Fruit fly (Drosophila melanogaster) whole organism, embryonic: ENCODE results near the gene Coq7.

ENCODE experiments used
- ATbp ChIP-seq: fragments of 200-800 bp; sonication (Bioruptor generic); optimal IDR thresholded peaks from 2 replicates; lab custom pipeline; 2017; ENCODE audit warnings: missing biosample characterization, mild to moderate bottlenecking, missing genetic modification characterization, missing genetic modification reagents
- Abd-B ChIP-seq: fragments of 200-800 bp; sonication (Bioruptor generic); optimal IDR thresholded peaks from 2 replicates; lab custom pipeline; 2018; ENCODE audit warnings: missing biosample characterization, mild to moderate bottlenecking, missing genetic modification characterization, moderate library complexity
- Atf-2 ChIP-seq: fragments of 200-800 bp; sonication (Bioruptor generic); optimal IDR thresholded peaks from 2 replicates; lab custom pipeline; 2016; ENCODE audit warnings: missing biosample characterization, missing genetic modification characterization
- CG11398 ChIP-seq: fragments of 200-800 bp; sonication (Bioruptor generic); optimal IDR thresholded peaks from 2 replicates; lab custom pipeline; 2016; ENCODE audit warnings: missing biosample characterization, missing genetic modification characterization
- CG12942 ChIP-seq: fragments of 200-800 bp; sonication (Bioruptor generic); optimal IDR thresholded peaks from 3 replicates; lab custom pipeline; 2016; ENCODE audit warnings: missing biosample characterization, missing genetic modification characterization
- CG13624 ChIP-seq: fragments of 200-800 bp; sonication (Bioruptor generic); optimal IDR thresholded peaks from 2 replicates; lab custom pipeline; 2016; ENCODE audit warnings: missing biosample characterization, missing genetic modification characterization
- CG13894 ChIP-seq: fragments of 200-800 bp; sonication (Bioruptor generic); optimal IDR thresholded peaks from 3 replicates; lab custom pipeline; 2018; ENCODE audit warnings: missing biosample characterization, mild to moderate bottlenecking, missing genetic modification characterization, moderate library complexity
- CG16779 ChIP-seq: fragments of 200-800 bp; sonication (Bioruptor generic); IDR thresholded peaks from 2 replicates; pipeline ENCODE4 v1.3.6; 2022; ENCODE audit warnings: missing biosample characterization, missing genetic modification characterization
- CG18011 ChIP-seq: fragments of 200-800 bp; sonication (Bioruptor generic); optimal IDR thresholded peaks from 2 replicates; lab custom pipeline; 2017; ENCODE audit warnings: missing biosample characterization, missing genetic modification characterization, mild to moderate bottlenecking, moderate library complexity, missing genotype
- CG2202 ChIP-seq: fragments of 200-800 bp; sonication (Bioruptor generic); optimal IDR thresholded peaks from 2 replicates; lab custom pipeline; 2018; ENCODE audit warnings: missing biosample characterization, mild to moderate bottlenecking, missing genetic modification characterization
- CG32767 ChIP-seq: fragments of 200-800 bp; sonication (Bioruptor generic); IDR thresholded peaks from 2 replicates; pipeline ENCODE4 v1.3.6; 2022; ENCODE audit warnings: missing biosample characterization, missing genetic modification characterization
- CG5180 ChIP-seq: fragments of 200-800 bp; sonication (Bioruptor generic); optimal IDR thresholded peaks from 3 replicates; lab custom pipeline; 2017; ENCODE audit warnings: missing biosample characterization, missing genetic modification characterization, mild to moderate bottlenecking, moderate library complexity, missing genetic modification reagents
- CG8388 ChIP-seq: fragments of 200-800 bp; sonication (Bioruptor generic); optimal IDR thresholded peaks from 2 replicates; lab custom pipeline; 2019; ENCODE audit warnings: missing biosample characterization, mild to moderate bottlenecking, missing genetic modification characterization, moderate library complexity
- CG9437 ChIP-seq: fragments of 200-800 bp; sonication (Bioruptor generic); optimal IDR thresholded peaks from 2 replicates; lab custom pipeline; 2018; ENCODE audit warnings: missing biosample characterization, mild to moderate bottlenecking, missing genetic modification characterization
- CG9876 ChIP-seq: fragments of 200-800 bp; sonication (Bioruptor generic); optimal IDR thresholded peaks from 2 replicates; lab custom pipeline; 2016; ENCODE audit warnings: missing biosample characterization, missing genetic modification characterization
- Chrac-16 ChIP-seq: fragments of 200-800 bp; sonication (Bioruptor generic); optimal IDR thresholded peaks from 3 replicates; lab custom pipeline; 2016; ENCODE audit warnings: missing biosample characterization, missing genetic modification characterization
- CrebB ChIP-seq: fragments of 200-800 bp; sonication (Bioruptor generic); optimal IDR thresholded peaks from 3 replicates; lab custom pipeline; 2018; ENCODE audit warnings: missing biosample characterization, mild to moderate bottlenecking, missing genetic modification characterization
- Dek ChIP-seq: fragments of 200-800 bp; sonication (Bioruptor generic); optimal IDR thresholded peaks from 3 replicates; lab custom pipeline; 2019; ENCODE audit warnings: missing biosample characterization, mild to moderate bottlenecking, missing genetic modification characterization, moderate library complexity
- ERR ChIP-seq: fragments of 200-800 bp; sonication (Bioruptor generic); optimal IDR thresholded peaks from 2 replicates; lab custom pipeline; 2016; ENCODE audit warnings: missing biosample characterization, missing genetic modification characterization
- Eip74EF ChIP-seq, 2 experiments: fragments of 200-800 bp in 1 of 2; fragments of >200 bp in 1 of 2; sonication (Bioruptor generic) in 1 of 2; optimal IDR thresholded peaks; 2 replicates each; lab custom pipeline; 2017 to 2019; ENCODE audit warnings: missing biosample characterization in 2 of 2, missing genetic modification characterization in 2 of 2, mild to moderate bottlenecking in 1 of 2, moderate library complexity in 1 of 2
- Elba2 ChIP-seq: fragments of 200-800 bp; sonication (Bioruptor generic); optimal IDR thresholded peaks from 3 replicates; lab custom pipeline; 2016; ENCODE audit warnings: missing biosample characterization, missing genetic modification characterization
- HLH54F ChIP-seq: fragments of 200-800 bp; sonication (Bioruptor generic); optimal IDR thresholded peaks from 3 replicates; lab custom pipeline; 2016; ENCODE audit warnings: missing biosample characterization, missing genetic modification characterization
- Hmr ChIP-seq: fragments of 200-800 bp; sonication (Bioruptor generic); optimal IDR thresholded peaks from 3 replicates; lab custom pipeline; 2017; ENCODE audit warnings: mild to moderate bottlenecking, missing biosample characterization, missing genetic modification reagents, missing genetic modification characterization
- Pdp1 ChIP-seq, 2 experiments: fragments of 200-800 bp; sonication (Bioruptor generic); optimal IDR thresholded peaks; 3 replicates each; lab custom pipeline; 2016; ENCODE audit warnings: missing biosample characterization in 2 of 2, missing genetic modification characterization in 2 of 2, mild to moderate bottlenecking in 1 of 2, moderate library complexity in 1 of 2
- Ssrp ChIP-seq: fragments of 200-800 bp; sonication (Bioruptor generic); optimal IDR thresholded peaks from 2 replicates; lab custom pipeline; 2018; ENCODE audit warnings: missing biosample characterization, mild to moderate bottlenecking, missing genetic modification characterization, moderate library complexity
- Trl ChIP-seq, 3 experiments: fragments of >200 bp in 2 of 3; fragments of 200-800 bp in 1 of 3; sonication (Bioruptor generic) in 1 of 3; optimal IDR thresholded peaks; 2 replicates in 1 of 3; 3 replicates in 2 of 3; lab custom pipeline; 2016 to 2017; ENCODE audit warnings: missing biosample characterization in 1 of 3, missing genetic modification characterization in 1 of 3
- Vsx1 ChIP-seq: fragments of 200-800 bp; sonication (Bioruptor generic); optimal IDR thresholded peaks from 2 replicates; lab custom pipeline; 2017; ENCODE audit warnings: missing biosample characterization, mild to moderate bottlenecking, missing genetic modification characterization, missing genetic modification reagents
- ac ChIP-seq: fragments of 200-800 bp; sonication (Bioruptor generic); optimal IDR thresholded peaks from 3 replicates; lab custom pipeline; 2017; ENCODE audit warnings: missing biosample characterization, mild to moderate bottlenecking, missing genetic modification characterization
- amos ChIP-seq: fragments of 200-800 bp; sonication (Bioruptor generic); IDR thresholded peaks from 2 replicates; pipeline ENCODE4 v1.3.6; 2022; ENCODE audit warnings: missing biosample characterization, missing genetic modification characterization; ENCODE audit not compliant: partially characterized antibody
- caup ChIP-seq: fragments of 200-800 bp; sonication (Bioruptor generic); optimal IDR thresholded peaks from 3 replicates; lab custom pipeline; 2017; ENCODE audit warnings: missing biosample characterization, mild to moderate bottlenecking, missing genetic modification characterization, moderate library complexity; ENCODE audit not compliant: severe bottlenecking
- cg ChIP-seq: fragments of 200-800 bp; sonication (Bioruptor generic); optimal IDR thresholded peaks from 3 replicates; lab custom pipeline; 2019; ENCODE audit warnings: missing biosample characterization, mild to moderate bottlenecking, missing genetic modification characterization, moderate library complexity
- corto ChIP-seq: fragments of 200-800 bp; sonication (Bioruptor generic); optimal IDR thresholded peaks from 2 replicates; lab custom pipeline; 2016; ENCODE audit warnings: missing biosample characterization, mild to moderate bottlenecking, missing genetic modification characterization, moderate library complexity
- dati ChIP-seq: fragments of 200-800 bp; sonication (Bioruptor generic); IDR thresholded peaks from 2 replicates; pipeline ENCODE4 v1.3.6; 2022; ENCODE audit warnings: missing biosample characterization, missing genetic modification characterization
- disco-r ChIP-seq: fragments of 200-800 bp; sonication (Bioruptor generic); optimal IDR thresholded peaks from 2 replicates; lab custom pipeline; 2016; ENCODE audit warnings: missing biosample characterization, missing genetic modification characterization
- dm ChIP-seq: fragments of 200-800 bp; sonication (Bioruptor generic); optimal IDR thresholded peaks from 3 replicates; lab custom pipeline; 2016; ENCODE audit warnings: missing biosample characterization, missing genetic modification characterization
- fu2 ChIP-seq: fragments of 200-800 bp; sonication (Bioruptor generic); optimal IDR thresholded peaks from 2 replicates; lab custom pipeline; 2016; ENCODE audit warnings: missing biosample characterization, missing genetic modification characterization
- grau ChIP-seq: fragments of 200-800 bp; optimal IDR thresholded peaks from 3 replicates; lab custom pipeline; 2019; ENCODE audit warnings: missing biosample characterization, mild to moderate bottlenecking, missing genetic modification characterization, moderate library complexity
- gt ChIP-seq: fragments of 200-800 bp; sonication (Bioruptor generic); IDR thresholded peaks from 2 replicates; pipeline ENCODE4 v1.3.6; 2022; ENCODE audit warnings: missing biosample characterization, missing genetic modification characterization
- hkb ChIP-seq, 2 experiments: fragments of 200-800 bp in 1 of 2; fragments of >200 bp in 1 of 2; sonication (Bioruptor generic) in 1 of 2; IDR thresholded peaks in 1 of 2; optimal IDR thresholded peaks in 1 of 2; 2 replicates each; pipeline versions ENCODE4 v1.3.6 to Lab custom; 2017 to 2022; ENCODE audit warnings: missing biosample characterization in 1 of 2, missing genetic modification characterization in 1 of 2
- jumu ChIP-seq: fragments of 200-800 bp; sonication (Bioruptor generic); optimal IDR thresholded peaks from 3 replicates; lab custom pipeline; 2016; ENCODE audit warnings: missing biosample characterization, missing genetic modification characterization
- lbe ChIP-seq: fragments of 200-800 bp; sonication (Bioruptor generic); optimal IDR thresholded peaks from 2 replicates; lab custom pipeline; 2016; ENCODE audit warnings: missing biosample characterization, mild to moderate bottlenecking, missing genetic modification characterization
- pnt ChIP-seq: fragments of 200-800 bp; sonication (Bioruptor generic); optimal IDR thresholded peaks from 3 replicates; lab custom pipeline; 2016; ENCODE audit warnings: missing biosample characterization, missing genetic modification characterization
- prd ChIP-seq, 3 experiments: fragments of >200 bp in 2 of 3; fragments of 200-800 bp in 1 of 3; sonication (Bioruptor generic) in 1 of 3; optimal IDR thresholded peaks in 2 of 3; IDR thresholded peaks in 1 of 3; 2 replicates in 2 of 3; 3 replicates in 1 of 3; pipeline versions ENCODE4 v1.3.6 to Lab custom; 2017 to 2022; ENCODE audit warnings: missing biosample characterization in 1 of 3, missing genetic modification characterization in 1 of 3
- salm ChIP-seq: fragments of 200-800 bp; sonication (Bioruptor generic); optimal IDR thresholded peaks from 2 replicates; lab custom pipeline; 2018; ENCODE audit warnings: missing biosample characterization, mild to moderate bottlenecking, missing genetic modification characterization
- sisA ChIP-seq: fragments of 200-800 bp; sonication (Bioruptor generic); IDR thresholded peaks from 2 replicates; pipeline ENCODE4 v1.3.6; 2022; ENCODE audit warnings: missing biosample characterization, missing genetic modification characterization
- slp2 ChIP-seq: fragments of 200-800 bp; sonication (Bioruptor generic); optimal IDR thresholded peaks from 2 replicates; lab custom pipeline; 2016; ENCODE audit warnings: missing biosample characterization, missing genetic modification characterization
- sna ChIP-seq: fragments of 200-800 bp; sonication (Bioruptor generic); IDR thresholded peaks from 2 replicates; pipeline ENCODE4 v1.3.6; 2022; ENCODE audit warnings: missing biosample characterization, missing genetic modification characterization; ENCODE audit not compliant: partially characterized antibody
- ttk ChIP-seq: fragments of 200-800 bp; sonication (Bioruptor generic); IDR thresholded peaks from 2 replicates; pipeline ENCODE4 v2.1.2; 2022; ENCODE audit warnings: missing biosample characterization, missing genetic modification characterization

Coq7 gene

DNA sequence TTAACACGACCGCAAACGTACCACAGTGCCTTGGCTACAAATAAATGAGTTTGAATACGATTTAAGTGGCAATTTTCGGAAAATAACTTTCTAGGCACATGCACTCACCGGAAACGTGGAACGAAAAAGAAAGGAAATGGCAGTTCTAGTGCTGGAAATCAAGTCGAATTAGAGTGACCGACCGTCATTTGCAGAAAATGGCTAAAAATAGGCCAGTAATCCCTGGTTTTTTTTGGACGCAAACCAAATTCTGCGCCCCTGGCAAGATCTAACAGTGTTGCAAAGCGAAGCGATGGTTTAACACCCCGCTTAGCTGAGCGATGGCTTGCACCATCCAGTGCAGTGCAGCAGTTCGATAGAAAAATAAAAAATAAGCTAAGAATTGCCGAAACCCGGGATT lies 26.9 kb upstream of the Coq7 start, which contains the start of gene RpL17 (continued):
- TF ChIP-seq CG16779 (GFP tag; lab: Robert Waterston, UW): peak; percentile 84
- peak; percentile 39 for TF ChIP-seq Abd-B (GFP tag; lab: Kevin White, UChicago)
- no peak for TF ChIP-seq prd (optimal IDR thresholded peaks at IDR 0.05; lab: Kevin White, UChicago)
- peak; percentile 65 for TF ChIP-seq prd (GFP tag; IDR thresholded peaks at IDR 0.05; lab: Robert Waterston, UW)
- peak; percentile 57 for TF ChIP-seq Chrac-16 (GFP tag; lab: Kevin White, UChicago)
- peak; percentile 71 for TF ChIP-seq salm (tag; lab: Kevin White, UChicago)
- TF ChIP-seq CG9876: peak; percentile 95
- peak; percentile 77 for TF ChIP-seq CG2202 (tag; lab: Kevin White, UChicago)
- TF ChIP-seq jumu (GFP tag; lab: Kevin White, UChicago): peak; percentile 72
- peak; percentile 55 for TF ChIP-seq CG32767 (GFP tag; lab: Robert Waterston, UW)
- peak; percentile 61 for TF ChIP-seq CG5180 (GFP tag; lab: Kevin White, UChicago)
- TF ChIP-seq ac: peak; percentile 81
- peak; percentile 76 for TF ChIP-seq Dek (tag; lab: Kevin White, UChicago)
- TF ChIP-seq CG18011 (GFP tag; lab: Kevin White, UChicago): peak; percentile 80
- peak; percentile 42; the same call in 1 of the 2 replicates for TF ChIP-seq gt
- peak in 1 of 2 experiments; percentile 79 for TF ChIP-seq Eip74EF (GFP tag; optimal IDR thresholded peaks at IDR 0.05; lab: Kevin White, UChicago)
- TF ChIP-seq amos (GFP tag; lab: Robert Waterston, UW): peak; percentile 54; the same call in 1 of the 2 replicates
- TF ChIP-seq CG13624 (GFP tag; lab: Kevin White, UChicago): peak; percentile 93
- peak; percentile 85 for TF ChIP-seq fu2 (GFP tag; lab: Kevin White, UChicago)
- no peak for TF ChIP-seq sna
- TF ChIP-seq CG13894 (tag; lab: Kevin White, UChicago): peak; percentile 69
- peak; percentile 75 for TF ChIP-seq ERR (GFP tag; lab: Kevin White, UChicago)
- TF ChIP-seq Trl (optimal IDR thresholded peaks at IDR 0.05; lab: Kevin White, UChicago): no peak
- peak; percentile 91 for TF ChIP-seq Trl (GFP tag; optimal IDR thresholded peaks at IDR 0.05; lab: Kevin White, UChicago)
- TF ChIP-seq Elba2: no peak
- peak; percentile 95 for TF ChIP-seq caup
- TF ChIP-seq CG12942 (GFP tag; lab: Kevin White, UChicago): peak; percentile 80
- peak; percentile 63 for TF ChIP-seq pnt (GFP tag; lab: Kevin White, UChicago)
- peak; percentile 65 for TF ChIP-seq Atf-2 (GFP tag; lab: Kevin White, UChicago)
- peak; percentile 84 for TF ChIP-seq Vsx1 (GFP tag; lab: Kevin White, UChicago)
- peak; percentile 71 for TF ChIP-seq CG9437 (GFP tag; lab: Kevin White, UChicago)
- TF ChIP-seq hkb (optimal IDR thresholded peaks at IDR 0.05; lab: Kevin White, UChicago): peak; percentile 79
- peak; percentile 85 for TF ChIP-seq hkb (GFP tag; IDR thresholded peaks at IDR 0.05; lab: Robert Waterston, UW)
- peak; percentile 73 for TF ChIP-seq sisA (GFP tag; lab: Robert Waterston, UW)
- TF ChIP-seq Hmr: peak; percentile 96
- TF ChIP-seq disco-r (GFP tag; lab: Kevin White, UChicago): peak; percentile 80
- TF ChIP-seq Pdp1 (GFP tag; optimal IDR thresholded peaks at IDR 0.05; lab: Kevin White, UChicago): peak; percentile 67 to 79
- TF ChIP-seq cg: no peak
- peak; percentile 84 for TF ChIP-seq ATbp (GFP tag; lab: Kevin White, UChicago)
- TF ChIP-seq CG8388 (GFP tag; lab: Kevin White, UChicago): peak; percentile 70
- peak; percentile 79 for TF ChIP-seq dati
- TF ChIP-seq Ssrp (tag; lab: Kevin White, UChicago): peak; percentile 44
- peak; percentile 93 for TF ChIP-seq dm
- TF ChIP-seq HLH54F: peak; percentile 77
- peak; percentile 78 for TF ChIP-seq ttk
- TF ChIP-seq CG11398 (GFP tag; lab: Kevin White, UChicago): peak; percentile 71
- TF ChIP-seq CrebB (tag; lab: Kevin White, UChicago): peak; percentile 91
- no peak for TF ChIP-seq corto (GFP tag; lab: Kevin White, UChicago)
- peak; percentile 54 for TF ChIP-seq lbe (GFP tag; lab: Kevin White, UChicago)
- TF ChIP-seq grau (tag; lab: Kevin White, UChicago): peak; percentile 72
- TF ChIP-seq slp2: peak; percentile 75
